Worm (Caenorhabditis elegans): ENCODE data around the gene str-97.

ce11 chrV:16175757-16176156, 20.7 kb upstream of the str-97 start, which contains the start of gene cyp-33D1:
- no peak for TF ChIP-seq unc-39 (tag; optimal IDR thresholded peaks at IDR 0.05)
- no peak for TF ChIP-seq jun-1 (tag; optimal IDR thresholded peaks at IDR 0.05)
- no peak for TF ChIP-seq nhr-76 (tag; optimal IDR thresholded peaks at IDR 0.05)
- TF ChIP-seq nhr-6 (tag; optimal IDR thresholded peaks at IDR 0.05): no peak
- TF ChIP-seq zip-11 (GFP tag; IDR thresholded peaks at IDR 0.05): no peak

Measured in whole organism, L4 larva.